Worm (Caenorhabditis elegans) whole organism, L3 larva: ENCODE results near the gene R11D1.7.

Experiments
- R02D3.7 ChIP-seq: fragments of 150-350 bp; optimal IDR thresholded peaks from 2 replicates; lab custom pipeline; 2014; ENCODE audit warnings: missing biosample characterization, missing genetic modification characterization
- ZK546.5 ChIP-seq: sonication (generic microtip); optimal IDR thresholded peaks from 2 replicates; lab custom pipeline; 2017; ENCODE audit warnings: missing biosample characterization, missing genetic modification characterization
- ama-1 ChIP-seq: fragments of 150-350 bp; optimal IDR thresholded peaks from 2 replicates; lab custom pipeline; 2018
- ceh-28 ChIP-seq: fragments of 150-350 bp; optimal IDR thresholded peaks from 2 replicates; lab custom pipeline; 2014; ENCODE audit warnings: missing biosample characterization, missing genetic modification reagents, missing genetic modification characterization
- ceh-9 ChIP-seq: sonication (generic microtip); optimal IDR thresholded peaks from 2 replicates; lab custom pipeline; 2018; ENCODE audit warnings: missing biosample characterization, missing genetic modification characterization
- egl-27 ChIP-seq: sonication (generic microtip); optimal IDR thresholded peaks from 4 replicates; lab custom pipeline; 2017; ENCODE audit warnings: missing biosample characterization, missing genetic modification reagents, missing genetic modification characterization
- elt-1 ChIP-seq: fragments of 150-350 bp; optimal IDR thresholded peaks from 2 replicates; lab custom pipeline; 2014; ENCODE audit warnings: missing biosample characterization, missing genetic modification characterization
- elt-3 ChIP-seq, 3 experiments: fragments of 150-350 bp in 1 of 3; sonication (generic microtip) in 2 of 3; optimal IDR thresholded peaks; 2 replicates in 2 of 3; 4 replicates in 1 of 3; lab custom pipeline; 2014 to 2017; ENCODE audit warnings: missing biosample characterization in 3 of 3, missing genetic modification characterization in 3 of 3
- eor-1 ChIP-seq, 2 experiments: fragments of 150-350 bp; optimal IDR thresholded peaks; 2 replicates each; lab custom pipeline; 2014 to 2018; ENCODE audit warnings: missing biosample characterization in 2 of 2, missing genetic modification characterization in 2 of 2
- fkh-10 ChIP-seq: sonication (generic microtip); optimal IDR thresholded peaks from 2 replicates; lab custom pipeline; 2017; ENCODE audit warnings: missing biosample characterization, missing genetic modification reagents, missing genetic modification characterization
- fkh-2 ChIP-seq: fragments of 150-350 bp; optimal IDR thresholded peaks from 2 replicates; lab custom pipeline; 2014; ENCODE audit warnings: missing biosample characterization, missing genetic modification reagents, missing genetic modification characterization
- fos-1 ChIP-seq: fragments of 150-350 bp; optimal IDR thresholded peaks from 2 replicates; lab custom pipeline; 2014; ENCODE audit warnings: missing biosample characterization, missing genetic modification characterization
- hmg-11 ChIP-seq: sonication (generic microtip); optimal IDR thresholded peaks from 2 replicates; lab custom pipeline; 2016; ENCODE audit warnings: missing genetic modification characterization, missing compliant biosample characterization
- jun-1 ChIP-seq: fragments of 150-350 bp; optimal IDR thresholded peaks from 2 replicates; lab custom pipeline; 2014; ENCODE audit warnings: missing biosample characterization, missing genetic modification reagents, missing genetic modification characterization
- mml-1 ChIP-seq: fragments of 150-350 bp; sonication (generic microtip); optimal IDR thresholded peaks from 3 replicates; lab custom pipeline; 2014; ENCODE audit warnings: missing biosample characterization, missing genetic modification characterization
- nhr-11 ChIP-seq: fragments of 150-350 bp; optimal IDR thresholded peaks from 2 replicates; lab custom pipeline; 2014; ENCODE audit warnings: missing biosample characterization, missing genetic modification characterization
- nhr-12 ChIP-seq: fragments of 150-350 bp; optimal IDR thresholded peaks from 2 replicates; lab custom pipeline; 2014; ENCODE audit warnings: missing biosample characterization, missing genetic modification characterization
- nhr-237 ChIP-seq: fragments of 150-350 bp; optimal IDR thresholded peaks from 2 replicates; lab custom pipeline; 2014; ENCODE audit warnings: missing biosample characterization, missing genetic modification characterization
- nhr-25 ChIP-seq: sonication (generic microtip); optimal IDR thresholded peaks from 2 replicates; lab custom pipeline; 2017; ENCODE audit warnings: missing biosample characterization, missing genetic modification characterization
- nhr-28 ChIP-seq: fragments of 150-350 bp; optimal IDR thresholded peaks from 2 replicates; lab custom pipeline; 2014; ENCODE audit warnings: missing biosample characterization, missing genetic modification characterization
- nhr-43 ChIP-seq: sonication (generic microtip); optimal IDR thresholded peaks from 2 replicates; lab custom pipeline; 2016; ENCODE audit warnings: mild to moderate bottlenecking, missing genetic modification characterization, missing compliant biosample characterization; ENCODE audit not compliant: poor library complexity, severe bottlenecking
- nhr-67 ChIP-seq: fragments of 150-350 bp; optimal IDR thresholded peaks from 2 replicates; lab custom pipeline; 2014; ENCODE audit warnings: missing biosample characterization, missing genetic modification characterization
- nhr-76 ChIP-seq: fragments of 150-350 bp; sonication (generic microtip); optimal IDR thresholded peaks from 5 replicates; lab custom pipeline; 2014; ENCODE audit warnings: missing biosample characterization, missing genetic modification characterization
- pha-4 ChIP-seq: fragments of 150-350 bp; optimal IDR thresholded peaks from 2 replicates; lab custom pipeline; 2014; ENCODE audit warnings: missing biosample characterization, missing genetic modification reagents, missing genetic modification characterization
- pqm-1 ChIP-seq: fragments of 150-350 bp; optimal IDR thresholded peaks from 2 replicates; lab custom pipeline; 2017; ENCODE audit warnings: missing biosample characterization, missing genetic modification characterization, inconsistent platforms
- sea-2 ChIP-seq: fragments of 150-350 bp; sonication (generic microtip); optimal IDR thresholded peaks from 4 replicates; lab custom pipeline; 2014; ENCODE audit warnings: missing biosample characterization, missing genetic modification reagents, missing genetic modification characterization
- skn-1 ChIP-seq: fragments of 150-350 bp; optimal IDR thresholded peaks from 2 replicates; lab custom pipeline; 2014; ENCODE audit warnings: missing biosample characterization, missing genetic modification characterization
- tbx-2 ChIP-seq: sonication (generic microtip); optimal IDR thresholded peaks from 2 replicates; lab custom pipeline; 2016; ENCODE audit warnings: mild to moderate bottlenecking, missing genetic modification characterization, missing compliant biosample characterization
- unc-39 ChIP-seq: sonication (generic microtip); optimal IDR thresholded peaks from 4 replicates; lab custom pipeline; 2017; ENCODE audit warnings: missing biosample characterization, missing genetic modification characterization
- unc-62 ChIP-seq: fragments of 150-350 bp; sonication (generic microtip); optimal IDR thresholded peaks from 4 replicates; lab custom pipeline; 2014; ENCODE audit warnings: missing biosample characterization, missing genetic modification reagents, missing genetic modification characterization

The R11D1.7 gene

ce11 chrV:12719713-12720112 lies at the start of gene R11D1.7:
TSS of gene R11D1.7 (plus strand) at chrV:12720013.
- TF ChIP-seq tbx-2 (tag; lab: Kevin White, UChicago) = no peak
- TF ChIP-seq nhr-28 (tag; lab: Kevin White, UChicago) = no peak
- no peak for TF ChIP-seq nhr-76 (tag; lab: Kevin White, UChicago)

ce11 chrV:12670607-12671006 lies 49.2 kb upstream of the R11D1.7 start, which contains the start of gene srx-116:
TSS of gene srx-116 (plus strand) at chrV:12670907.
- TF ChIP-seq hmg-11 (tag; lab: Kevin White, UChicago) (no peak), ZK546.5 (tag; lab: Kevin White, UChicago) (no peak), eor-1 (tag; optimal IDR thresholded peaks at IDR 0.05; lab: Kevin White, UChicago) (no peak), skn-1 (tag; lab: Kevin White, UChicago) (no peak), elt-3 (tag; optimal IDR thresholded peaks at IDR 0.05; lab: Kevin White, UChicago) (no peak), nhr-43 (tag; lab: Kevin White, UChicago) (no peak), fos-1 (tag; lab: Kevin White, UChicago) (no peak), R02D3.7 (tag; lab: Kevin White, UChicago) (no peak), nhr-67 (no peak), ceh-9 (tag; lab: Kevin White, UChicago) (no peak), ama-1 (no peak)
- TF ChIP-seq, all 47 proteins: peak for 0

ce11 chrV:12673745-12674144 lies 46.1 kb upstream of the R11D1.7 start:
- TF ChIP-seq skn-1 (tag; lab: Kevin White, UChicago) (no peak), fkh-10 (GFP tag; lab: Kevin White, UChicago) (peak; percentile 81)

- TF ChIP-seq sea-2 (GFP tag; lab: Kevin White, UChicago) (no peak), fkh-10 (GFP tag; lab: Kevin White, UChicago) (peak; percentile 57)
Measured at ce11 chrV:12676299-12676698, 43.5 kb upstream of the R11D1.7 start.

ce11 chrV:12679292-12679691 lies 40.5 kb upstream of the R11D1.7 start:
- TF ChIP-seq skn-1 (tag; lab: Kevin White, UChicago) (no peak), nhr-76 (tag; lab: Kevin White, UChicago) (no peak)

- no peak for TF ChIP-seq nhr-11 (tag; lab: Kevin White, UChicago)
- TF ChIP-seq ceh-28 (tag; lab: Kevin White, UChicago) = no peak
- TF ChIP-seq fkh-2 (tag; lab: Kevin White, UChicago) = no peak
- no peak for TF ChIP-seq elt-3 (tag; optimal IDR thresholded peaks at IDR 0.05; lab: Kevin White, UChicago)
- TF ChIP-seq nhr-67 = no peak
- TF ChIP-seq pha-4 (tag; lab: Kevin White, UChicago) = no peak
- no peak for TF ChIP-seq mml-1 (tag; lab: Kevin White, UChicago)
- TF ChIP-seq nhr-237 (tag; lab: Kevin White, UChicago) = no peak
- no peak for TF ChIP-seq ama-1
- no peak for TF ChIP-seq unc-39 (tag; lab: Kevin White, UChicago)
- TF ChIP-seq nhr-25 = no peak
- no peak for TF ChIP-seq nhr-12 (tag; lab: Kevin White, UChicago)
- TF ChIP-seq jun-1 (tag; lab: Kevin White, UChicago) = no peak
- no peak for TF ChIP-seq fkh-10 (GFP tag; lab: Kevin White, UChicago)
- no peak for TF ChIP-seq unc-62 (GFP tag; lab: Kevin White, UChicago)
Measured at ce11 chrV:12679807-12680206, 40.0 kb upstream of the R11D1.7 start, which contains the start of gene frpr-15. TSS of gene frpr-15 (plus strand) at chrV:12680107.

ce11 chrV:12683205-12683604 lies 36.6 kb upstream of the R11D1.7 start:
- no peak for TF ChIP-seq elt-1 (tag; lab: Kevin White, UChicago)
- no peak for TF ChIP-seq jun-1 (tag; lab: Kevin White, UChicago)
- no peak for TF ChIP-seq elt-3 (tag; optimal IDR thresholded peaks at IDR 0.05; lab: Kevin White, UChicago)
- TF ChIP-seq nhr-76 (tag; lab: Kevin White, UChicago) = no peak

- TF ChIP-seq nhr-43 (tag; lab: Kevin White, UChicago) (no peak), pha-4 (tag; lab: Kevin White, UChicago) (no peak), egl-27 (tag; lab: Kevin White, UChicago) (no peak), pqm-1 (tag; lab: Kevin White, UChicago) (no peak)
Measured at ce11 chrV:12695155-12695554, 24.7 kb upstream of the R11D1.7 start, which contains the start of gene parn-1. TSS of gene parn-1 (minus strand) at chrV:12695255.
